Worm (Caenorhabditis elegans): ENCODE data around the gene ZK563.7.

DNA sequence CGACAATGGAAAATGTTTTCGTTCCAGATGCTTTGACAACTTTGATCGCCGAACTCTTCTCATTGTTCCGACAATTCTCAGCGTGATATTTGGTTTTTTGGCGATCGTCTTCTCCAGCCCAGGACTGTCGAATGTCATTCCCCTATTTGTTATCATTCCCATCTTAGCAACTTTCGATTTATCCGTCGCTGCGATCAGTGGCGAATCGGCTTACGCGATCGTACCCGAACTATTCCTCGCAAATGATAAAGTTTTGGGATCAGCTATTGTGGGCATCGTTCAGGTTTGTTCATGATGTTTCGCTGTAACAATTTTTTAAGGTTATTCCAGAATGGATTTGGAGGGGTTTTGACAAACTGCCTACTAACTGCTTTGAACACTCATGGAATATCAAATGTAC, 16.5 kb downstream of the ZK563.7 start:
- TF ChIP-seq tbx-11 (GFP tag; IDR thresholded peaks at IDR 0.05): no peak
- TF ChIP-seq hmg-4 (GFP tag; optimal IDR thresholded peaks at IDR 0.05): no peak
- no peak for TF ChIP-seq tra-4 (tag; optimal IDR thresholded peaks at IDR 0.05)
- no peak for TF ChIP-seq hnd-1 (tag; optimal IDR thresholded peaks at IDR 0.05)
- TF ChIP-seq ama-1 (optimal IDR thresholded peaks at IDR 0.05): no peak
- TF ChIP-seq tbx-37 (GFP tag; conservative IDR thresholded peaks at IDR 0.05): no peak

Measured in whole organism, early embryonic.